Worm (Caenorhabditis elegans) whole organism, L1 larva: ENCODE results near the gene pqn-29.

ENCODE experiments used
- C04F5.9 ChIP-seq: sonication (generic microtip); optimal IDR thresholded peaks from 2 replicates; lab custom pipeline; 2016; ENCODE audit warnings: missing genetic modification characterization, missing compliant biosample characterization
- C16A3.4 ChIP-seq: fragments of 150-350 bp; optimal IDR thresholded peaks from 2 replicates; lab custom pipeline; 2014; ENCODE audit warnings: missing biosample characterization, missing genetic modification characterization
- F16B12.6 ChIP-seq: fragments of 150-350 bp; optimal IDR thresholded peaks from 2 replicates; lab custom pipeline; 2014; ENCODE audit warnings: missing biosample characterization, missing genetic modification characterization
- ama-1 ChIP-seq: fragments of 150-350 bp; optimal IDR thresholded peaks from 2 replicates; lab custom pipeline; 2014
- ceh-63 ChIP-seq: fragments of 200-800 bp; sonication (Bioruptor generic); optimal IDR thresholded peaks from 2 replicates; lab custom pipeline; 2018; ENCODE audit warnings: mild to moderate bottlenecking, missing genetic modification characterization, missing compliant biosample characterization
- ceh-88 ChIP-seq: fragments of 200-800 bp; sonication (Bioruptor generic); IDR thresholded peaks from 2 replicates; pipeline ENCODE4 v1.3.6; 2022; ENCODE audit warnings: missing genetic modification characterization, missing compliant biosample characterization
- ceh-90 ChIP-seq: sonication (generic microtip); optimal IDR thresholded peaks from 2 replicates; lab custom pipeline; 2016; ENCODE audit warnings: missing genetic modification characterization, missing compliant biosample characterization
- ces-1 ChIP-seq: fragments of 150-350 bp; optimal IDR thresholded peaks from 2 replicates; lab custom pipeline; 2014; ENCODE audit warnings: missing biosample characterization, missing genetic modification reagents, missing genetic modification characterization
- dpl-1 ChIP-seq, 3 experiments: fragments of 150-350 bp in 2 of 3; sonication (generic microtip) in 1 of 3; optimal IDR thresholded peaks; 2 replicates each; lab custom pipeline; 2014 to 2017; ENCODE audit warnings: missing biosample characterization in 3 of 3, missing genetic modification characterization in 3 of 3, missing genetic modification reagents in 3 of 3
- efl-1 ChIP-seq, 4 experiments: fragments of 150-350 bp; optimal IDR thresholded peaks in 3 of 4; peaks in 1 of 4; 1 replicate in 1 of 4; 2 replicates in 3 of 4; lab custom pipeline; 2014; ENCODE audit warnings: missing biosample characterization in 2 of 4, missing genetic modification characterization in 2 of 4, missing genetic modification reagents in 2 of 4
- efl-3 ChIP-seq: fragments of 200-800 bp; sonication (Bioruptor generic); optimal IDR thresholded peaks from 2 replicates; lab custom pipeline; 2018; ENCODE audit warnings: mild to moderate bottlenecking, missing genetic modification characterization, missing compliant biosample characterization
- egl-13 ChIP-seq: sonication (generic microtip); optimal IDR thresholded peaks from 2 replicates; lab custom pipeline; 2016; ENCODE audit warnings: missing genotype, missing genetic modification reagents, missing genetic modification characterization, missing compliant biosample characterization
- egl-27 ChIP-seq, 2 experiments: fragments of 150-350 bp in 1 of 2; sonication (generic microtip); optimal IDR thresholded peaks; 3 replicates each; lab custom pipeline; 2017 to 2018; ENCODE audit warnings: missing biosample characterization in 2 of 2, missing genetic modification characterization in 2 of 2, missing genetic modification reagents in 2 of 2
- elt-3 ChIP-seq, 6 experiments: fragments of 150-350 bp in 1 of 6; sonication (generic microtip); optimal IDR thresholded peaks; 2 replicates each; lab custom pipeline; 2017 to 2018; ENCODE audit warnings: missing biosample characterization in 6 of 6, missing genetic modification characterization in 6 of 6, inconsistent platforms in 1 of 6
- ets-5 ChIP-seq: fragments of 200-800 bp; sonication (Bioruptor generic); IDR thresholded peaks from 2 replicates; pipeline ENCODE4 v1.3.6; 2022; ENCODE audit warnings: missing genetic modification characterization, missing compliant biosample characterization
- fkh-10 ChIP-seq: sonication (generic microtip); optimal IDR thresholded peaks from 2 replicates; lab custom pipeline; 2017; ENCODE audit warnings: missing biosample characterization, missing genetic modification reagents, missing genetic modification characterization
- fkh-4 ChIP-seq: sonication (generic microtip); optimal IDR thresholded peaks from 2 replicates; lab custom pipeline; 2016; ENCODE audit warnings: missing compliant biosample characterization, missing genetic modification characterization, borderline replicate concordance
- hlh-17 ChIP-seq: fragments of 200-800 bp; sonication (Bioruptor generic); optimal IDR thresholded peaks from 2 replicates; lab custom pipeline; 2018; ENCODE audit warnings: missing genetic modification characterization, mild to moderate bottlenecking, missing compliant biosample characterization, moderate library complexity, borderline replicate concordance
- hlh-4 ChIP-seq: sonication (generic microtip); optimal IDR thresholded peaks from 2 replicates; lab custom pipeline; 2016; ENCODE audit warnings: mild to moderate bottlenecking, missing genetic modification characterization, missing compliant biosample characterization
- hpl-2 ChIP-seq: fragments of 150-350 bp; optimal IDR thresholded peaks from 2 replicates; lab custom pipeline; 2014; ENCODE audit warnings: missing biosample characterization, missing genetic modification reagents, missing genetic modification characterization
- lin-13 ChIP-seq: fragments of 150-350 bp; optimal IDR thresholded peaks from 2 replicates; lab custom pipeline; 2014; ENCODE audit warnings: missing biosample characterization, missing genetic modification reagents, missing genetic modification characterization
- lir-3 ChIP-seq: sonication (generic microtip); optimal IDR thresholded peaks from 2 replicates; lab custom pipeline; 2016; ENCODE audit warnings: mild to moderate bottlenecking, missing genetic modification characterization, moderate library complexity, missing compliant biosample characterization; ENCODE audit not compliant: poor library complexity
- lsy-2 ChIP-seq, 2 experiments: fragments of 150-350 bp; optimal IDR thresholded peaks; 2 replicates each; lab custom pipeline; 2014; ENCODE audit warnings: missing biosample characterization in 2 of 2, missing genetic modification characterization in 2 of 2
- mab-9 ChIP-seq: fragments of 200-800 bp; sonication (Bioruptor generic); IDR thresholded peaks from 2 replicates; pipeline ENCODE4 v1.3.6; 2022; ENCODE audit warnings: missing genetic modification reagents, missing genetic modification characterization, missing compliant biosample characterization
- mdl-1 ChIP-seq, 2 experiments: fragments of 150-350 bp; optimal IDR thresholded peaks; 2 replicates each; lab custom pipeline; 2014 to 2017; ENCODE audit warnings: missing biosample characterization in 2 of 2, missing genetic modification characterization in 2 of 2, inconsistent platforms in 1 of 2
- mef-2 ChIP-seq: fragments of 150-350 bp; optimal IDR thresholded peaks from 2 replicates; lab custom pipeline; 2014; ENCODE audit warnings: missing biosample characterization, missing genetic modification characterization
- nhr-11 ChIP-seq: fragments of 150-350 bp; optimal IDR thresholded peaks from 2 replicates; lab custom pipeline; 2014; ENCODE audit warnings: missing biosample characterization, missing genetic modification characterization
- nhr-12 ChIP-seq: sonication (generic microtip); optimal IDR thresholded peaks from 2 replicates; lab custom pipeline; 2017; ENCODE audit warnings: missing biosample characterization, missing genetic modification characterization
- nhr-19 ChIP-seq: fragments of 200-800 bp; sonication (Bioruptor generic); conservative IDR thresholded peaks from 2 replicates; pipeline ENCODE4 v1.3.6; 2022; ENCODE audit warnings: missing genetic modification characterization, missing compliant biosample characterization
- nhr-71 ChIP-seq: sonication (generic microtip); optimal IDR thresholded peaks from 2 replicates; lab custom pipeline; 2016; ENCODE audit warnings: mild to moderate bottlenecking, missing genetic modification characterization, moderate library complexity, missing compliant biosample characterization
- nhr-76 ChIP-seq: sonication (generic microtip); optimal IDR thresholded peaks from 2 replicates; lab custom pipeline; 2017; ENCODE audit warnings: missing biosample characterization, missing genetic modification characterization
- nhr-77 ChIP-seq: fragments of 150-350 bp; optimal IDR thresholded peaks from 2 replicates; lab custom pipeline; 2014; ENCODE audit warnings: missing biosample characterization, missing genetic modification characterization
- nhr-84 ChIP-seq: sonication (generic microtip); optimal IDR thresholded peaks from 2 replicates; lab custom pipeline; 2017; ENCODE audit warnings: missing biosample characterization, missing genetic modification characterization
- nhr-90 ChIP-seq: sonication (generic microtip); optimal IDR thresholded peaks from 2 replicates; lab custom pipeline; 2016; ENCODE audit warnings: mild to moderate bottlenecking, missing genetic modification characterization, missing compliant biosample characterization; ENCODE audit not compliant: poor library complexity
- pag-3 ChIP-seq: sonication (generic microtip); optimal IDR thresholded peaks from 2 replicates; lab custom pipeline; 2017; ENCODE audit warnings: missing genetic modification characterization, mild to moderate bottlenecking, missing compliant biosample characterization, antibody characterized with exemption, borderline replicate concordance; ENCODE audit not compliant: insufficient read depth
- pax-3 ChIP-seq: fragments of 200-800 bp; sonication (Bioruptor generic); optimal IDR thresholded peaks from 2 replicates; lab custom pipeline; 2018; ENCODE audit warnings: mild to moderate bottlenecking, missing genetic modification characterization, moderate library complexity, missing compliant biosample characterization
- pqm-1 ChIP-seq: sonication (generic microtip); optimal IDR thresholded peaks from 3 replicates; lab custom pipeline; 2017; ENCODE audit warnings: missing biosample characterization, missing genetic modification characterization
- rnt-1 ChIP-seq: sonication (generic microtip); optimal IDR thresholded peaks from 2 replicates; lab custom pipeline; 2016; ENCODE audit warnings: mild to moderate bottlenecking, missing genetic modification characterization, moderate library complexity, missing compliant biosample characterization
- skn-1 ChIP-seq: fragments of 150-350 bp; optimal IDR thresholded peaks from 2 replicates; lab custom pipeline; 2014; ENCODE audit warnings: missing biosample characterization, missing genetic modification characterization
- snu-23 ChIP-seq: sonication (generic microtip); optimal IDR thresholded peaks from 2 replicates; lab custom pipeline; 2016; ENCODE audit warnings: missing genetic modification characterization, missing compliant biosample characterization
- sptf-1 ChIP-seq: fragments of 150-350 bp; optimal IDR thresholded peaks from 2 replicates; lab custom pipeline; 2014; ENCODE audit warnings: missing biosample characterization, missing genetic modification characterization
- sup-37 ChIP-seq: fragments of 200-800 bp; sonication (Bioruptor generic); optimal IDR thresholded peaks from 2 replicates; lab custom pipeline; 2018; ENCODE audit warnings: mild to moderate bottlenecking, missing genetic modification characterization, missing compliant biosample characterization
- tlp-1 ChIP-seq: fragments of 150-350 bp; optimal IDR thresholded peaks from 2 replicates; lab custom pipeline; 2014; ENCODE audit warnings: missing biosample characterization, missing genetic modification characterization
- unc-130 ChIP-seq: fragments of 150-350 bp; optimal IDR thresholded peaks from 2 replicates; lab custom pipeline; 2017; ENCODE audit warnings: missing biosample characterization, missing genetic modification characterization, inconsistent platforms
- unc-30 ChIP-seq: sonication (generic microtip); optimal IDR thresholded peaks from 2 replicates; lab custom pipeline; 2017; ENCODE audit warnings: missing biosample characterization, missing genetic modification characterization
- unc-86 ChIP-seq: sonication (generic microtip); optimal IDR thresholded peaks from 2 replicates; lab custom pipeline; 2016; ENCODE audit warnings: missing genetic modification characterization, missing compliant biosample characterization
- unc-98 ChIP-seq: fragments of 200-800 bp; sonication (Bioruptor generic); IDR thresholded peaks from 2 replicates; pipeline ENCODE4 v1.3.6; 2022; ENCODE audit warnings: missing genetic modification characterization, missing compliant biosample characterization
- vab-15 ChIP-seq: sonication (generic microtip); optimal IDR thresholded peaks from 2 replicates; lab custom pipeline; 2017; ENCODE audit warnings: missing genotype, mild to moderate bottlenecking, missing genetic modification characterization, missing compliant biosample characterization
- xbp-1 ChIP-seq: sonication (generic microtip); optimal IDR thresholded peaks from 2 replicates; lab custom pipeline; 2016; ENCODE audit warnings: missing genetic modification characterization, missing compliant biosample characterization
- zip-4 ChIP-seq: fragments of 200-800 bp; sonication (Bioruptor generic); optimal IDR thresholded peaks from 2 replicates; lab custom pipeline; 2018; ENCODE audit warnings: mild to moderate bottlenecking, missing genetic modification characterization, moderate library complexity, missing compliant biosample characterization
- ztf-11 ChIP-seq, 2 experiments: sonication (generic microtip); optimal IDR thresholded peaks; 2 replicates each; lab custom pipeline; 2016 to 2017; ENCODE audit warnings: missing genetic modification characterization in 2 of 2, missing biosample characterization in 1 of 2, missing compliant biosample characterization in 1 of 2

The pqn-29 gene

ce11 chrIII:4666753-4667400 lies 20.7 kb upstream of the pqn-29 start:
- no peak for TF ChIP-seq ets-5 (GFP tag; lab: Robert Waterston, UW)
- TF ChIP-seq ama-1 (lab: Kevin White, UChicago) = no peak
- peak; percentile 22 for TF ChIP-seq nhr-77 (tag; lab: Kevin White, UChicago)
- TF ChIP-seq zip-4 (GFP tag; lab: Kevin White, UChicago) = no peak
- peak; percentile 61 for TF ChIP-seq snu-23 (GFP tag; lab: Kevin White, UChicago)
- TF ChIP-seq ceh-63 (GFP tag; lab: Kevin White, UChicago) = no peak
- no peak for TF ChIP-seq mef-2
- TF ChIP-seq nhr-76 (tag; lab: Kevin White, UChicago) = no peak
- no peak for TF ChIP-seq pqm-1 (tag; lab: Kevin White, UChicago)
- no peak for TF ChIP-seq unc-130 (tag; lab: Kevin White, UChicago)
- TF ChIP-seq lin-13 (GFP tag; lab: Kevin White, UChicago) = no peak
- no peak for TF ChIP-seq ceh-90 (tag; lab: Kevin White, UChicago)
- TF ChIP-seq nhr-71 (tag; lab: Kevin White, UChicago) = peak; percentile 61
- TF ChIP-seq ztf-11 (tag; optimal IDR thresholded peaks at IDR 0.05; lab: Kevin White, UChicago) = peak in 1 of 2 experiments; percentile 25
- peak in 1 of 2 experiments; percentile 32 for TF ChIP-seq mdl-1 (tag; optimal IDR thresholded peaks at IDR 0.05; lab: Kevin White, UChicago)
- TF ChIP-seq C04F5.9 = no peak
- no peak for TF ChIP-seq nhr-12
- peak; percentile 29 for TF ChIP-seq rnt-1
- no peak for TF ChIP-seq pag-3 (tag; lab: Kevin White, UChicago)
- TF ChIP-seq hpl-2 (GFP tag; lab: Kevin White, UChicago) = no peak
- TF ChIP-seq C16A3.4 (tag; lab: Kevin White, UChicago) = no peak
- no peak for TF ChIP-seq ces-1 (GFP tag; lab: Kevin White, UChicago)
- TF ChIP-seq fkh-4 (tag; lab: Kevin White, UChicago) = no peak
- TF ChIP-seq vab-15 (tag; lab: Kevin White, UChicago) = no peak
- peak; percentile 39 for TF ChIP-seq xbp-1 (tag; lab: Kevin White, UChicago)
- no peak for TF ChIP-seq nhr-11
- peak; percentile 25 for TF ChIP-seq unc-86 (tag; lab: Kevin White, UChicago)
- TF ChIP-seq nhr-90 (tag; lab: Kevin White, UChicago) = peak; percentile 34
- no peak for TF ChIP-seq hlh-17 (GFP tag; lab: Kevin White, UChicago)
- no peak for TF ChIP-seq pax-3 (tag; lab: Kevin White, UChicago)
- peak in 2 of 3 experiments; percentile 3 to 24 for TF ChIP-seq dpl-1 (GFP tag; optimal IDR thresholded peaks at IDR 0.05; lab: Kevin White, UChicago)
- peak; percentile 36 to 37 for TF ChIP-seq efl-1 (optimal IDR thresholded peaks at IDR 0.05; lab: Kevin White, UChicago)
- peak; percentile 21 to 95 for TF ChIP-seq efl-1 (GFP tag; optimal IDR thresholded peaks at IDR 0.05 in 1 of 2; lab: Kevin White, UChicago)
- peak; percentile 33; the same call in 1 of the 2 replicates for TF ChIP-seq nhr-19 (GFP tag; lab: Robert Waterston, UW)
- no peak for TF ChIP-seq unc-30 (tag; lab: Kevin White, UChicago)
- no peak for TF ChIP-seq ceh-88 (GFP tag; lab: Robert Waterston, UW)
- TF ChIP-seq lir-3 (tag; lab: Kevin White, UChicago) = no peak
- no peak for TF ChIP-seq efl-3
- TF ChIP-seq egl-27 (tag; optimal IDR thresholded peaks at IDR 0.05; lab: Kevin White, UChicago) = no peak
- no peak for TF ChIP-seq sup-37 (GFP tag; lab: Kevin White, UChicago)
- no peak for TF ChIP-seq sptf-1
- peak; percentile 8 for TF ChIP-seq F16B12.6 (tag; lab: Kevin White, UChicago)
- no peak for TF ChIP-seq egl-13
- TF ChIP-seq fkh-10 (GFP tag; lab: Kevin White, UChicago) = no peak
- TF ChIP-seq hlh-4 = no peak
- no peak for TF ChIP-seq tlp-1 (tag; lab: Kevin White, UChicago)
- TF ChIP-seq mab-9 (GFP tag; lab: Robert Waterston, UW) = no peak
- peak; percentile 71 for TF ChIP-seq skn-1 (tag; lab: Kevin White, UChicago)
- TF ChIP-seq nhr-84 (tag; lab: Kevin White, UChicago) = no peak
- TF ChIP-seq lsy-2 (tag; optimal IDR thresholded peaks at IDR 0.05; lab: Kevin White, UChicago) = peak; percentile 33 to 62
- TF ChIP-seq unc-98 (GFP tag; lab: Robert Waterston, UW) = no peak
- TF ChIP-seq elt-3 (tag; optimal IDR thresholded peaks at IDR 0.05; lab: Kevin White, UChicago) = no peak
